Worm (Caenorhabditis elegans) whole organism, L1 larva: ENCODE data around the gene adah-1.

ENCODE experiments used
- C04F5.9 ChIP-seq: sonication (generic microtip); optimal IDR thresholded peaks from 2 replicates; lab custom pipeline; 2016; ENCODE audit warnings: missing genetic modification characterization, missing compliant biosample characterization
- aha-1 ChIP-seq: fragments of 150-350 bp; optimal IDR thresholded peaks from 2 replicates; lab custom pipeline; 2014; ENCODE audit warnings: missing biosample characterization, missing genetic modification characterization
- blmp-1 ChIP-seq: fragments of 150-350 bp; optimal IDR thresholded peaks from 2 replicates; lab custom pipeline; 2014; ENCODE audit warnings: missing biosample characterization, missing genetic modification characterization
- ceh-8 ChIP-seq: fragments of 200-800 bp; sonication (Bioruptor generic); optimal IDR thresholded peaks from 2 replicates; lab custom pipeline; 2018; ENCODE audit warnings: mild to moderate bottlenecking, missing genetic modification characterization, moderate library complexity, missing compliant biosample characterization
- ceh-82 ChIP-seq, 3 experiments: fragments of 150-350 bp in 1 of 3; sonication (generic microtip) in 2 of 3; optimal IDR thresholded peaks; 2 replicates each; lab custom pipeline; 2014 to 2017; ENCODE audit warnings: missing biosample characterization in 3 of 3, missing genetic modification characterization in 3 of 3
- ces-1 ChIP-seq: fragments of 150-350 bp; optimal IDR thresholded peaks from 2 replicates; lab custom pipeline; 2014; ENCODE audit warnings: missing biosample characterization, missing genetic modification reagents, missing genetic modification characterization
- dpl-1 ChIP-seq, 3 experiments: fragments of 150-350 bp in 2 of 3; sonication (generic microtip) in 1 of 3; optimal IDR thresholded peaks; 2 replicates each; lab custom pipeline; 2014 to 2017; ENCODE audit warnings: missing biosample characterization in 3 of 3, missing genetic modification characterization in 3 of 3, missing genetic modification reagents in 3 of 3
- dsc-1 ChIP-seq: sonication (generic microtip); optimal IDR thresholded peaks from 2 replicates; lab custom pipeline; 2016; ENCODE audit warnings: mild to moderate bottlenecking, missing genetic modification characterization, missing compliant biosample characterization
- efl-1 ChIP-seq, 4 experiments: fragments of 150-350 bp; optimal IDR thresholded peaks in 3 of 4; peaks in 1 of 4; 1 replicate in 1 of 4; 2 replicates in 3 of 4; lab custom pipeline; 2014; ENCODE audit warnings: missing biosample characterization in 2 of 4, missing genetic modification characterization in 2 of 4, missing genetic modification reagents in 2 of 4
- egl-27 ChIP-seq, 2 experiments: fragments of 150-350 bp in 1 of 2; sonication (generic microtip); optimal IDR thresholded peaks; 3 replicates each; lab custom pipeline; 2017 to 2018; ENCODE audit warnings: missing biosample characterization in 2 of 2, missing genetic modification characterization in 2 of 2, missing genetic modification reagents in 2 of 2
- elt-2 ChIP-seq: sonication (generic microtip); optimal IDR thresholded peaks from 2 replicates; lab custom pipeline; 2016; ENCODE audit warnings: missing genetic modification characterization, mild to moderate bottlenecking, inconsistent platforms, missing compliant biosample characterization, missing genetic modification reagents
- elt-3 ChIP-seq, 6 experiments: fragments of 150-350 bp in 1 of 6; sonication (generic microtip); optimal IDR thresholded peaks; 2 replicates each; lab custom pipeline; 2017 to 2018; ENCODE audit warnings: missing biosample characterization in 6 of 6, missing genetic modification characterization in 6 of 6, inconsistent platforms in 1 of 6
- fkh-8 ChIP-seq: sonication (generic microtip); optimal IDR thresholded peaks from 2 replicates; lab custom pipeline; 2016; ENCODE audit warnings: mild to moderate bottlenecking, missing genetic modification characterization, missing compliant biosample characterization
- fos-1 ChIP-seq: fragments of 150-350 bp; optimal IDR thresholded peaks from 2 replicates; lab custom pipeline; 2014; ENCODE audit warnings: missing biosample characterization, missing genetic modification characterization
- grh-1 ChIP-seq: fragments of 200-800 bp; sonication (Bioruptor generic); IDR thresholded peaks from 2 replicates; pipeline ENCODE4 v1.3.6; 2022; ENCODE audit warnings: missing genetic modification reagents, missing genetic modification characterization, missing compliant biosample characterization
- irx-1 ChIP-seq: sonication (generic microtip); optimal IDR thresholded peaks from 2 replicates; lab custom pipeline; 2016; ENCODE audit warnings: missing genetic modification characterization, missing compliant biosample characterization
- lin-13 ChIP-seq: fragments of 150-350 bp; optimal IDR thresholded peaks from 2 replicates; lab custom pipeline; 2014; ENCODE audit warnings: missing biosample characterization, missing genetic modification reagents, missing genetic modification characterization
- lin-14 ChIP-seq: fragments of 200-800 bp; sonication (Bioruptor generic); optimal IDR thresholded peaks from 2 replicates; lab custom pipeline; 2018; ENCODE audit warnings: mild to moderate bottlenecking, missing genetic modification characterization, moderate library complexity, missing compliant biosample characterization
- lin-15B ChIP-seq: fragments of 150-350 bp; sonication (generic microtip); optimal IDR thresholded peaks from 3 replicates; lab custom pipeline; 2014; ENCODE audit warnings: missing biosample characterization, missing genetic modification characterization
- lir-3 ChIP-seq: sonication (generic microtip); optimal IDR thresholded peaks from 2 replicates; lab custom pipeline; 2016; ENCODE audit warnings: mild to moderate bottlenecking, missing genetic modification characterization, moderate library complexity, missing compliant biosample characterization; ENCODE audit not compliant: poor library complexity
- lsy-2 ChIP-seq, 2 experiments: fragments of 150-350 bp; optimal IDR thresholded peaks; 2 replicates each; lab custom pipeline; 2014; ENCODE audit warnings: missing biosample characterization in 2 of 2, missing genetic modification characterization in 2 of 2
- mep-1 ChIP-seq: fragments of 150-350 bp; optimal IDR thresholded peaks from 2 replicates; lab custom pipeline; 2014; ENCODE audit warnings: missing biosample characterization, missing genetic modification characterization
- nhr-12 ChIP-seq: sonication (generic microtip); optimal IDR thresholded peaks from 2 replicates; lab custom pipeline; 2017; ENCODE audit warnings: missing biosample characterization, missing genetic modification characterization
- nhr-19 ChIP-seq: fragments of 200-800 bp; sonication (Bioruptor generic); conservative IDR thresholded peaks from 2 replicates; pipeline ENCODE4 v1.3.6; 2022; ENCODE audit warnings: missing genetic modification characterization, missing compliant biosample characterization
- nhr-20 ChIP-seq: sonication (generic microtip); optimal IDR thresholded peaks from 2 replicates; lab custom pipeline; 2016; ENCODE audit warnings: mild to moderate bottlenecking, missing genetic modification characterization, missing compliant biosample characterization
- nhr-237 ChIP-seq: fragments of 150-350 bp; optimal IDR thresholded peaks from 2 replicates; lab custom pipeline; 2014; ENCODE audit warnings: missing biosample characterization, missing genetic modification characterization
- nhr-28 ChIP-seq: fragments of 150-350 bp; optimal IDR thresholded peaks from 2 replicates; lab custom pipeline; 2014; ENCODE audit warnings: missing biosample characterization, missing genetic modification characterization
- nhr-47 ChIP-seq: sonication (generic microtip); optimal IDR thresholded peaks from 2 replicates; lab custom pipeline; 2016; ENCODE audit warnings: mild to moderate bottlenecking, missing genetic modification characterization, moderate library complexity, missing compliant biosample characterization
- nhr-71 ChIP-seq: sonication (generic microtip); optimal IDR thresholded peaks from 2 replicates; lab custom pipeline; 2016; ENCODE audit warnings: mild to moderate bottlenecking, missing genetic modification characterization, moderate library complexity, missing compliant biosample characterization
- nhr-77 ChIP-seq: fragments of 150-350 bp; optimal IDR thresholded peaks from 2 replicates; lab custom pipeline; 2014; ENCODE audit warnings: missing biosample characterization, missing genetic modification characterization
- nhr-84 ChIP-seq: sonication (generic microtip); optimal IDR thresholded peaks from 2 replicates; lab custom pipeline; 2017; ENCODE audit warnings: missing biosample characterization, missing genetic modification characterization
- nhr-90 ChIP-seq: sonication (generic microtip); optimal IDR thresholded peaks from 2 replicates; lab custom pipeline; 2016; ENCODE audit warnings: mild to moderate bottlenecking, missing genetic modification characterization, missing compliant biosample characterization; ENCODE audit not compliant: poor library complexity
- pax-3 ChIP-seq: fragments of 200-800 bp; sonication (Bioruptor generic); optimal IDR thresholded peaks from 2 replicates; lab custom pipeline; 2018; ENCODE audit warnings: mild to moderate bottlenecking, missing genetic modification characterization, moderate library complexity, missing compliant biosample characterization
- snu-23 ChIP-seq: sonication (generic microtip); optimal IDR thresholded peaks from 2 replicates; lab custom pipeline; 2016; ENCODE audit warnings: missing genetic modification characterization, missing compliant biosample characterization
- sox-4 ChIP-seq: sonication (generic microtip); optimal IDR thresholded peaks from 2 replicates; lab custom pipeline; 2016; ENCODE audit warnings: missing genetic modification characterization, missing compliant biosample characterization
- sup-37 ChIP-seq: fragments of 200-800 bp; sonication (Bioruptor generic); optimal IDR thresholded peaks from 2 replicates; lab custom pipeline; 2018; ENCODE audit warnings: mild to moderate bottlenecking, missing genetic modification characterization, missing compliant biosample characterization
- swsn-7 ChIP-seq: sonication (generic microtip); optimal IDR thresholded peaks from 2 replicates; lab custom pipeline; 2016; ENCODE audit warnings: missing genetic modification characterization, missing compliant biosample characterization
- tlp-1 ChIP-seq: fragments of 150-350 bp; optimal IDR thresholded peaks from 2 replicates; lab custom pipeline; 2014; ENCODE audit warnings: missing biosample characterization, missing genetic modification characterization
- unc-30 ChIP-seq: sonication (generic microtip); optimal IDR thresholded peaks from 2 replicates; lab custom pipeline; 2017; ENCODE audit warnings: missing biosample characterization, missing genetic modification characterization
- unc-62 ChIP-seq: fragments of 150-350 bp; optimal IDR thresholded peaks from 2 replicates; lab custom pipeline; 2014; ENCODE audit warnings: missing biosample characterization, missing genetic modification reagents, missing genetic modification characterization
- xbp-1 ChIP-seq: sonication (generic microtip); optimal IDR thresholded peaks from 2 replicates; lab custom pipeline; 2016; ENCODE audit warnings: missing genetic modification characterization, missing compliant biosample characterization
- ztf-4 ChIP-seq: fragments of 150-350 bp; optimal IDR thresholded peaks from 2 replicates; lab custom pipeline; 2014; ENCODE audit warnings: missing biosample characterization, missing genetic modification characterization

adah-1 gene

ce11 chrIV:7044552-7045139 is 20.6 kb downstream of the adah-1 start, which contains the start of gene tin-9.1 (continued):
- TF ChIP-seq lin-13 (GFP tag; lab: Kevin White, UChicago) = peak; percentile 85
- peak; percentile 30 for TF ChIP-seq elt-2 (tag; lab: Kevin White, UChicago)
- no peak for TF ChIP-seq nhr-84
- TF ChIP-seq lin-15B (tag; lab: Kevin White, UChicago) = peak; percentile 58
- TF ChIP-seq nhr-28 (tag; lab: Kevin White, UChicago) = no peak
- peak; percentile 39 for TF ChIP-seq lir-3 (tag; lab: Kevin White, UChicago)
- peak in 2 of 6 experiments; percentile 53 to 75 for TF ChIP-seq elt-3 (tag; optimal IDR thresholded peaks at IDR 0.05; lab: Kevin White, UChicago)
- no peak for TF ChIP-seq egl-27 (tag; optimal IDR thresholded peaks at IDR 0.05; lab: Kevin White, UChicago)

DNA sequence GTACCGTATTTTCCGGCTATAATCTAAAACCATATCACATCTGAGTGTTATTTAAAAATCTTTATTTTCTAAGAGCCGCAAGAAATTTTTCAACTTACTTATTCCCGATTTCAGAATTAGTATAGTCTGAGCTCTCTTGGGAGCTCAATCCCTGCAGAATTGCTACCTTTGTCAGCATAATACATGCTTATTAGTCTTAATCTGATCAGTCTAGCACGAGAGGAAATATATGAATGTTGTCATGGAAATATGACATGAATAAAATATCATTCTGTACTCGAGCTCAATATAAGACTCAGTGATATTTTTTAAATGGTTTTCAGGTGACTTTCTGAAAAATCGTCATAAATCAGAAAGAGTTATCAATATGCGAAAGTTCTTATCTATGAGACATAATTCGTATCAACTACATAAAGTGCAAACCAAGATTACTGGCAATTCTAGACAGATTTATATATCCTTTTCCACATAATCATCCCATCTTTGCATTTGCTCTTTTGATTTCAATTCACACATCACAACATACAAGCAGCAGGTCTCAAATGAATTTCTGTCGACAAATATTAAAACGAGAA is 21.4 kb downstream of the adah-1 start:
- peak; percentile 24 for TF ChIP-seq nhr-47 (tag; lab: Kevin White, UChicago)
- TF ChIP-seq fkh-8 (tag; lab: Kevin White, UChicago) = peak; percentile 73
- TF ChIP-seq nhr-71 (tag; lab: Kevin White, UChicago) = peak; percentile 9
- TF ChIP-seq nhr-237 (tag; lab: Kevin White, UChicago) = no peak
- peak; percentile 51 for TF ChIP-seq ceh-8
- TF ChIP-seq unc-62 = no peak
- peak; percentile 83 for TF ChIP-seq dsc-1

DNA sequence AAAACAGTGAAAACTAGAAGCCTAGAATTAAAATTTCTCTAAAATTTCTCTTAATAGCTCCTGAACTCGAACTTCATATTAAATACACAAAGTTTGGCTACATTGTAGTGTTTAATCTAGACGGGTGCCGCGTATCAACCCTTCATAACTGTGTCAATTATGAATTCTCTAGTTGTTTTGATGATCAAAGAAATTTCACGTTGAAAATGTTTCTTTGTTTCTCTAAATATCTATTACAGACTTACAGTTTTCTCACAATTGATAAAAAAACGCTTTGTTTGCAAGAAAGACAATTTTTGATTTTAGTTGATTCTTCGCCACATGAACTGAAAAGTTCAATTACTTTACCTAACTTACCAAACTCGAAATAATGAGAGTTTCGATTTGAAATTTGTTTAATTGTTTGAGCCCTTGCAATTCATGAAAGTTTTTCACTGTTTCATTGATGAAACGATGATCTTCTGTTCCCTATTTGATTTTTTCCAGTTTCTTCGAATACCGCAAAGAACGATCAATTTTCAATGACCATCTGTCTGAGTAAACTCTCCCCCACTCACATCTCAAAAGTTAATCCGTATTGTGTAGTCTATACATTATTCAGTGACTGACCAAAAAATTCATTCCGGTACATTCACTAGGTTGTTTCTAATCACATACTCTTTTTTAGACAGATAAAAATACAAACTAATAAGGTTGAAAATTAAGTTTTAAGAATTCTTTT is 22.8 kb downstream of the adah-1 start:
- TF ChIP-seq unc-30 = no peak
- no peak for TF ChIP-seq blmp-1
- TF ChIP-seq nhr-47 (tag; lab: Kevin White, UChicago) = peak; percentile 51
- TF ChIP-seq snu-23 (GFP tag; lab: Kevin White, UChicago) = peak; percentile 66
- peak; percentile 13 for TF ChIP-seq pax-3
- peak; percentile 38 for TF ChIP-seq ztf-4 (tag; lab: Kevin White, UChicago)
- no peak for TF ChIP-seq nhr-90
- peak; percentile 18 for TF ChIP-seq sox-4 (tag; lab: Kevin White, UChicago)
- peak; percentile 33; the same call in 1 of the 2 replicates for TF ChIP-seq grh-1 (GFP tag; lab: Robert Waterston, UW)
- peak; percentile 56 for TF ChIP-seq lin-14 (GFP tag; lab: Kevin White, UChicago)
- peak; percentile 46 for TF ChIP-seq mep-1 (tag; lab: Kevin White, UChicago)
- peak; percentile 63 for TF ChIP-seq fkh-8 (tag; lab: Kevin White, UChicago)
- TF ChIP-seq nhr-19 = peak; percentile 96
- TF ChIP-seq elt-2 (tag; lab: Kevin White, UChicago) = no peak
- peak; percentile 29 for TF ChIP-seq swsn-7
- TF ChIP-seq nhr-71 (tag; lab: Kevin White, UChicago) = peak; percentile 76
- peak in 1 of 2 experiments; percentile 37 for TF ChIP-seq lsy-2 (tag; optimal IDR thresholded peaks at IDR 0.05; lab: Kevin White, UChicago)
- TF ChIP-seq nhr-20 (tag; lab: Kevin White, UChicago) = peak; percentile 74
- TF ChIP-seq, all 84 proteins: peak for 14

DNA sequence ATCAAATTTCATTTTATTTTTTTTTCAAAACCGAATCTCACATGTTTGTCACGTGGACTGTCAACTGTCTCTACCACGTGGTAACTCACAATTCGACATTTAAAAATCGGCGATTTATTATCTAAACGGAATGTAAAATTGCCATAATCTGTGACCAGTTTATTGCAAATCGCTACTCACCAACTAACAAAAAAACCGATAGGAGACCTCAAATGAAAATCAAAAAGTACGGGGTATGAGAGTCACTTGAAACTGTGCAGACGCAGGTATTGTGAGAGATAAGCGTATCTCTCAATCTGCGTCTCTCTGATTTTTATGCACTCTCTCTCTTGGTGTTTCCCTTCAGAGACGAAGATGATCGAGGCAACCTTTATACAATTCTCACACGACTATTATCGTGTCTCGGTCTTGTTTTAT is 23.8 kb downstream of the adah-1 start:
- peak; percentile 49 for TF ChIP-seq xbp-1 (tag; lab: Kevin White, UChicago)
- peak in 2 of 3 experiments; percentile 38 to 40 for TF ChIP-seq ceh-82 (tag; optimal IDR thresholded peaks at IDR 0.05; lab: Kevin White, UChicago)
- peak; percentile 89 for TF ChIP-seq nhr-20 (tag; lab: Kevin White, UChicago)
- TF ChIP-seq nhr-77 (tag; lab: Kevin White, UChicago) = peak; percentile 43
- peak; percentile 67 for TF ChIP-seq irx-1
- TF ChIP-seq C04F5.9 (tag; lab: Kevin White, UChicago) = peak; percentile 21
- TF ChIP-seq unc-30 = no peak
- no peak for TF ChIP-seq ztf-4 (tag; lab: Kevin White, UChicago)
- TF ChIP-seq nhr-90 = peak; percentile 83
- TF ChIP-seq grh-1 (GFP tag; lab: Robert Waterston, UW) = peak; percentile 78
- TF ChIP-seq lsy-2 (tag; optimal IDR thresholded peaks at IDR 0.05; lab: Kevin White, UChicago) = peak; percentile 66 to 67
- TF ChIP-seq ces-1 (GFP tag; lab: Kevin White, UChicago) = no peak
- TF ChIP-seq aha-1 (tag; lab: Kevin White, UChicago) = no peak
- peak in 3 of 6 experiments; percentile 81 to 91 (median 91) for TF ChIP-seq elt-3 (tag; optimal IDR thresholded peaks at IDR 0.05; lab: Kevin White, UChicago)
- TF ChIP-seq egl-27 (tag; optimal IDR thresholded peaks at IDR 0.05; lab: Kevin White, UChicago) = peak in 1 of 2 experiments; percentile 59
- TF ChIP-seq efl-1 (optimal IDR thresholded peaks at IDR 0.05; lab: Kevin White, UChicago) = peak; percentile 27 to 56
- TF ChIP-seq efl-1 (GFP tag; optimal IDR thresholded peaks at IDR 0.05 in 1 of 2; lab: Kevin White, UChicago) = peak; percentile 22 to 91
- peak; percentile 91 for TF ChIP-seq nhr-71 (tag; lab: Kevin White, UChicago)
- no peak for TF ChIP-seq tlp-1 (tag; lab: Kevin White, UChicago)
- TF ChIP-seq fos-1 (tag; lab: Kevin White, UChicago) = peak; percentile 71
- TF ChIP-seq nhr-12 (tag; lab: Kevin White, UChicago) = no peak
- TF ChIP-seq sup-37 (GFP tag; lab: Kevin White, UChicago) = peak; percentile 27
- TF ChIP-seq dpl-1 (GFP tag; optimal IDR thresholded peaks at IDR 0.05; lab: Kevin White, UChicago) = peak in 2 of 3 experiments; percentile 28 to 60
